Fruit fly (Drosophila melanogaster) whole organism, embryonic: ENCODE results near the gene Ir94d.

Experiments
- Bgb ChIP-seq: fragments of 200-800 bp; sonication (Bioruptor generic); IDR thresholded peaks from 2 replicates; pipeline ENCODE4 v1.3.6; 2022; ENCODE audit warnings: missing biosample characterization, missing genetic modification characterization; ENCODE audit not compliant: partially characterized antibody
- Blimp-1 ChIP-seq: fragments of 200-800 bp; sonication (Bioruptor generic); optimal IDR thresholded peaks from 3 replicates; lab custom pipeline; 2018; ENCODE audit warnings: missing biosample characterization, missing genetic modification characterization, mild to moderate bottlenecking, moderate library complexity, missing genetic modification reagents
- CG10366 ChIP-seq: fragments of 200-800 bp; sonication (Bioruptor generic); IDR thresholded peaks from 2 replicates; pipeline ENCODE4 v1.3.6; 2022; ENCODE audit warnings: missing biosample characterization, missing genetic modification characterization
- CG10959 ChIP-seq: fragments of 200-800 bp; sonication (Bioruptor generic); IDR thresholded peaks from 2 replicates; pipeline ENCODE4 v1.3.6; 2022; ENCODE audit warnings: missing biosample characterization, missing genetic modification characterization
- CG11398 ChIP-seq: fragments of 200-800 bp; sonication (Bioruptor generic); optimal IDR thresholded peaks from 2 replicates; lab custom pipeline; 2016; ENCODE audit warnings: missing biosample characterization, missing genetic modification characterization
- CG11456 ChIP-seq: fragments of 200-800 bp; sonication (Bioruptor generic); IDR thresholded peaks from 3 replicates; pipeline ENCODE4 v1.3.6; 2022; ENCODE audit warnings: missing biosample characterization, missing genetic modification characterization
- CG11560 ChIP-seq: fragments of 200-800 bp; sonication (Bioruptor generic); IDR thresholded peaks from 3 replicates; pipeline ENCODE4 v1.3.6; 2022; ENCODE audit warnings: missing biosample characterization, missing genetic modification characterization
- CG1233 ChIP-seq: fragments of 200-800 bp; sonication (Bioruptor generic); optimal IDR thresholded peaks from 4 replicates; lab custom pipeline; 2018; ENCODE audit warnings: missing biosample characterization, mild to moderate bottlenecking, missing genetic modification characterization
- CG13296 ChIP-seq: fragments of 200-800 bp; sonication (Bioruptor generic); optimal IDR thresholded peaks from 3 replicates; lab custom pipeline; 2018; ENCODE audit warnings: missing biosample characterization, mild to moderate bottlenecking, missing genetic modification characterization
- CG13624 ChIP-seq: fragments of 200-800 bp; sonication (Bioruptor generic); optimal IDR thresholded peaks from 2 replicates; lab custom pipeline; 2016; ENCODE audit warnings: missing biosample characterization, missing genetic modification characterization
- CG13894 ChIP-seq: fragments of 200-800 bp; sonication (Bioruptor generic); optimal IDR thresholded peaks from 3 replicates; lab custom pipeline; 2018; ENCODE audit warnings: missing biosample characterization, mild to moderate bottlenecking, missing genetic modification characterization, moderate library complexity
- CG14710 ChIP-seq: fragments of 200-800 bp; sonication (Bioruptor generic); optimal IDR thresholded peaks from 3 replicates; lab custom pipeline; 2019; ENCODE audit warnings: missing biosample characterization, mild to moderate bottlenecking, missing genetic modification characterization, moderate library complexity
- CG15269 ChIP-seq: fragments of 200-800 bp; sonication (Bioruptor generic); optimal IDR thresholded peaks from 2 replicates; lab custom pipeline; 2018; ENCODE audit warnings: missing biosample characterization, mild to moderate bottlenecking, missing genetic modification characterization, moderate library complexity
- CG15479 ChIP-seq: fragments of 200-800 bp; sonication (Bioruptor generic); optimal IDR thresholded peaks from 3 replicates; lab custom pipeline; 2019; ENCODE audit warnings: missing biosample characterization, mild to moderate bottlenecking, missing genetic modification characterization, moderate library complexity
- CG15514 ChIP-seq: fragments of 200-800 bp; sonication (Bioruptor generic); optimal IDR thresholded peaks from 3 replicates; lab custom pipeline; 2017; ENCODE audit warnings: missing biosample characterization, missing genetic modification characterization, mild to moderate bottlenecking, moderate library complexity, missing genetic modification reagents
- CG15601 ChIP-seq: fragments of 200-800 bp; sonication (Bioruptor generic); optimal IDR thresholded peaks from 3 replicates; lab custom pipeline; 2019; ENCODE audit warnings: missing biosample characterization, mild to moderate bottlenecking, missing genetic modification characterization, moderate library complexity
- CG18619 ChIP-seq: fragments of 200-800 bp; sonication (Bioruptor generic); optimal IDR thresholded peaks from 3 replicates; lab custom pipeline; 2017; ENCODE audit warnings: missing biosample characterization, mild to moderate bottlenecking, missing genetic modification characterization
- CG2712 ChIP-seq: fragments of 200-800 bp; optimal IDR thresholded peaks from 3 replicates; lab custom pipeline; 2019; ENCODE audit warnings: missing biosample characterization, mild to moderate bottlenecking, missing genetic modification characterization, moderate library complexity
- CG31224 ChIP-seq: fragments of 200-800 bp; sonication (Bioruptor generic); IDR thresholded peaks from 2 replicates; pipeline ENCODE4 v1.3.6; 2022; ENCODE audit warnings: missing biosample characterization, missing genetic modification characterization
- CG4424 ChIP-seq: fragments of 200-800 bp; sonication (Bioruptor generic); optimal IDR thresholded peaks from 3 replicates; lab custom pipeline; 2016; ENCODE audit warnings: missing biosample characterization, missing genetic modification characterization
- CG6689 ChIP-seq: fragments of 200-800 bp; sonication (Bioruptor generic); IDR thresholded peaks from 2 replicates; pipeline ENCODE4 v1.3.6; 2022; ENCODE audit warnings: missing biosample characterization, missing genetic modification characterization
- CG6765 ChIP-seq: fragments of 200-800 bp; sonication (Bioruptor generic); optimal IDR thresholded peaks from 3 replicates; lab custom pipeline; 2017; ENCODE audit warnings: missing biosample characterization, mild to moderate bottlenecking, missing genetic modification characterization
- CG6813 ChIP-seq: fragments of 200-800 bp; sonication (Bioruptor generic); optimal IDR thresholded peaks from 2 replicates; lab custom pipeline; 2017; ENCODE audit warnings: missing biosample characterization, missing genetic modification characterization, mild to moderate bottlenecking, moderate library complexity, missing genetic modification reagents
- CG8089 ChIP-seq: fragments of 200-800 bp; sonication (Bioruptor generic); optimal IDR thresholded peaks from 3 replicates; lab custom pipeline; 2016; ENCODE audit warnings: missing biosample characterization, missing genetic modification characterization
- CG9437 ChIP-seq: fragments of 200-800 bp; sonication (Bioruptor generic); optimal IDR thresholded peaks from 2 replicates; lab custom pipeline; 2018; ENCODE audit warnings: missing biosample characterization, mild to moderate bottlenecking, missing genetic modification characterization
- CHES-1-like ChIP-seq: fragments of 200-800 bp; sonication (Bioruptor generic); optimal IDR thresholded peaks from 2 replicates; lab custom pipeline; 2016; ENCODE audit warnings: missing biosample characterization, missing genetic modification characterization
- E2f1 ChIP-seq: fragments of 200-800 bp; sonication (Bioruptor generic); IDR thresholded peaks from 2 replicates; pipeline ENCODE4 v1.3.6; 2022; ENCODE audit warnings: missing biosample characterization, missing genetic modification characterization
- E2f2 ChIP-seq: fragments of 200-800 bp; sonication (Bioruptor generic); IDR thresholded peaks from 2 replicates; pipeline ENCODE4 v1.3.6; 2022; ENCODE audit warnings: missing biosample characterization, missing genetic modification characterization
- Fer2 ChIP-seq: fragments of 200-800 bp; sonication (Bioruptor generic); optimal IDR thresholded peaks from 2 replicates; lab custom pipeline; 2018; ENCODE audit warnings: missing biosample characterization, mild to moderate bottlenecking, missing genetic modification characterization, moderate library complexity
- H2.0 ChIP-seq: fragments of 200-800 bp; sonication (Bioruptor generic); IDR thresholded peaks from 2 replicates; pipeline ENCODE4 v1.3.6; 2022; ENCODE audit warnings: missing biosample characterization, missing genetic modification characterization
- HLH3B ChIP-seq: fragments of 200-800 bp; sonication (Bioruptor generic); IDR thresholded peaks from 2 replicates; pipeline ENCODE4 v1.3.6; 2022; ENCODE audit warnings: missing biosample characterization, missing genetic modification characterization
- HLHmδ ChIP-seq: fragments of 200-800 bp; sonication (Bioruptor generic); optimal IDR thresholded peaks from 2 replicates; lab custom pipeline; 2018; ENCODE audit warnings: missing biosample characterization, mild to moderate bottlenecking, missing genetic modification characterization, moderate library complexity
- Mes4 ChIP-seq: fragments of 200-800 bp; sonication (Bioruptor generic); optimal IDR thresholded peaks from 2 replicates; lab custom pipeline; 2016; ENCODE audit warnings: missing biosample characterization, missing genetic modification characterization
- Nf-YA ChIP-seq: fragments of 200-800 bp; sonication (Bioruptor generic); IDR thresholded peaks from 2 replicates; pipeline ENCODE4 v1.3.6; 2022; ENCODE audit warnings: missing biosample characterization, missing genetic modification characterization
- Opbp ChIP-seq: fragments of 200-800 bp; sonication (Bioruptor generic); IDR thresholded peaks from 3 replicates; pipeline ENCODE4 v1.3.6; 2022; ENCODE audit warnings: missing biosample characterization, missing genetic modification characterization; ENCODE audit not compliant: partially characterized antibody
- Vsx1 ChIP-seq: fragments of 200-800 bp; sonication (Bioruptor generic); optimal IDR thresholded peaks from 2 replicates; lab custom pipeline; 2017; ENCODE audit warnings: missing biosample characterization, mild to moderate bottlenecking, missing genetic modification characterization, missing genetic modification reagents
- caup ChIP-seq: fragments of 200-800 bp; sonication (Bioruptor generic); optimal IDR thresholded peaks from 3 replicates; lab custom pipeline; 2017; ENCODE audit warnings: missing biosample characterization, mild to moderate bottlenecking, missing genetic modification characterization, moderate library complexity; ENCODE audit not compliant: severe bottlenecking
- chif ChIP-seq, 2 experiments: fragments of 200-800 bp; sonication (Bioruptor generic); optimal IDR thresholded peaks; 3 replicates each; lab custom pipeline; 2016; ENCODE audit warnings: missing biosample characterization in 2 of 2, missing genetic modification characterization in 2 of 2
- crol ChIP-seq: fragments of 200-800 bp; sonication (Bioruptor generic); IDR thresholded peaks from 2 replicates; pipeline ENCODE4 v1.3.6; 2022; ENCODE audit warnings: missing biosample characterization, missing genetic modification characterization
- fru ChIP-seq: fragments of >200 bp; optimal IDR thresholded peaks from 2 replicates; lab custom pipeline; 2017
- nerfin-2 ChIP-seq: fragments of 200-800 bp; sonication (Bioruptor generic); IDR thresholded peaks from 2 replicates; pipeline ENCODE4 v1.3.6; 2022; ENCODE audit warnings: missing biosample characterization, missing genetic modification characterization; ENCODE audit not compliant: partially characterized antibody
- nom ChIP-seq: fragments of 200-800 bp; sonication (Bioruptor generic); optimal IDR thresholded peaks from 2 replicates; lab custom pipeline; 2017; ENCODE audit warnings: missing biosample characterization, missing genetic modification characterization, mild to moderate bottlenecking, moderate library complexity, missing genetic modification reagents
- sc ChIP-seq, 3 experiments: fragments of >200 bp in 2 of 3; fragments of 200-800 bp in 1 of 3; sonication (Bioruptor generic) in 1 of 3; optimal IDR thresholded peaks; 2 replicates in 2 of 3; 3 replicates in 1 of 3; lab custom pipeline; 2017; ENCODE audit warnings: mild to moderate bottlenecking in 1 of 3, missing biosample characterization in 1 of 3, missing genetic modification characterization in 1 of 3, missing genetic modification reagents in 1 of 3
- tin ChIP-seq: fragments of 200-800 bp; sonication (Bioruptor generic); optimal IDR thresholded peaks from 3 replicates; lab custom pipeline; 2016; ENCODE audit warnings: missing biosample characterization, missing genetic modification characterization
- tio ChIP-seq: fragments of 200-800 bp; sonication (Bioruptor generic); optimal IDR thresholded peaks from 2 replicates; lab custom pipeline; 2017; ENCODE audit warnings: missing biosample characterization, missing genetic modification characterization, inconsistent platforms
- trh ChIP-seq: fragments of 200-800 bp; sonication (Bioruptor generic); optimal IDR thresholded peaks from 2 replicates; lab custom pipeline; 2016; ENCODE audit warnings: missing biosample characterization, missing genetic modification characterization
- ttk ChIP-seq: fragments of 200-800 bp; sonication (Bioruptor generic); IDR thresholded peaks from 2 replicates; pipeline ENCODE4 v2.1.2; 2022; ENCODE audit warnings: missing biosample characterization, missing genetic modification characterization
- twi ChIP-seq: fragments of 200-800 bp; optimal IDR thresholded peaks from 2 replicates; lab custom pipeline; 2019; ENCODE audit warnings: missing biosample characterization, mild to moderate bottlenecking, missing genetic modification characterization, moderate library complexity
- usp ChIP-seq: fragments of >200 bp; optimal IDR thresholded peaks from 2 replicates; lab custom pipeline; 2017; ENCODE audit warnings: missing biosample characterization, missing genetic modification characterization
- wor ChIP-seq: fragments of 200-800 bp; sonication (Bioruptor generic); IDR thresholded peaks from 2 replicates; pipeline ENCODE4 v1.3.6; 2022; ENCODE audit warnings: missing biosample characterization, missing genetic modification characterization

The Ir94d gene

dm6 chr3R:23358565-23359138, 44.0 kb upstream of the Ir94d start, which contains the start of gene RpS3 (continued):
- TF ChIP-seq CG9437 (GFP tag; lab: Kevin White, UChicago) (no peak), CG11456 (GFP tag; lab: Robert Waterston, UW) (no peak), CG11398 (no peak), nom (GFP tag; lab: Kevin White, UChicago) (peak; percentile 68), CG13624 (peak; percentile 39), CG14710 (peak; percentile 99), E2f2 (GFP tag; lab: Robert Waterston, UW) (0 out of 2 replicates have a peak, but pooled peaks have one; percentile 14), nerfin-2 (GFP tag; lab: Robert Waterston, UW) (no peak), ttk (no peak), E2f1 (GFP tag; lab: Robert Waterston, UW) (no peak), Blimp-1 (GFP tag; lab: Kevin White, UChicago) (no peak), usp (GFP tag; lab: Kevin White, UChicago) (no peak), Fer2 (tag; lab: Kevin White, UChicago) (no peak), CG10959 (no peak), tin (GFP tag; lab: Kevin White, UChicago) (no peak), CG6689 (no peak), Nf-YA (GFP tag; lab: Robert Waterston, UW) (no peak), Mes4 (GFP tag; lab: Kevin White, UChicago) (no peak), CG11560 (tag; lab: Robert Waterston, UW) (no peak), CG31224 (GFP tag; lab: Robert Waterston, UW) (no peak), CG18619 (GFP tag; lab: Kevin White, UChicago) (no peak), CG2712 (tag; lab: Kevin White, UChicago) (peak; percentile 94), HLH3B (GFP tag; lab: Robert Waterston, UW) (peak; percentile 20; the same call in 1 of the 2 replicates), CG4424 (GFP tag; lab: Kevin White, UChicago) (no peak), twi (tag; lab: Kevin White, UChicago) (no peak), Vsx1 (GFP tag; lab: Kevin White, UChicago) (no peak), sc (optimal IDR thresholded peaks at IDR 0.05; lab: Kevin White, UChicago) (no peak), sc (GFP tag; optimal IDR thresholded peaks at IDR 0.05; lab: Kevin White, UChicago) (no peak), fru (lab: Kevin White, UChicago) (no peak), CG6813 (GFP tag; lab: Kevin White, UChicago) (no peak), CG15601 (tag; lab: Kevin White, UChicago) (peak; percentile 65), CG13296 (GFP tag; lab: Kevin White, UChicago) (peak; percentile 22), CHES-1-like (GFP tag; lab: Kevin White, UChicago) (no peak), CG13894 (tag; lab: Kevin White, UChicago) (peak; percentile 30), Bgb (GFP tag; lab: Robert Waterston, UW) (no peak; the same call in 1 of the 2 replicates), CG15269 (tag; lab: Kevin White, UChicago) (no peak), trh (no peak), CG8089 (GFP tag; lab: Kevin White, UChicago) (no peak), CG10366 (no peak), CG15514 (GFP tag; lab: Kevin White, UChicago) (peak; percentile 64), H2.0 (GFP tag; lab: Robert Waterston, UW) (no peak), tio (GFP tag; lab: Kevin White, UChicago) (no peak), wor (no peak), CG6765 (GFP tag; lab: Kevin White, UChicago) (peak; percentile 39), Opbp (no peak), CG1233 (GFP tag; lab: Kevin White, UChicago) (no peak), HLHmδ (GFP tag; lab: Kevin White, UChicago) (no peak), caup (peak; percentile 29), crol (no peak), chif (GFP tag; optimal IDR thresholded peaks at IDR 0.05; lab: Kevin White, UChicago) (no peak), CG15479 (GFP tag; lab: Kevin White, UChicago) (no peak)
